Fruit fly (Drosophila melanogaster): ENCODE measurements around the gene CG14073.

Gene CG14073

dm6 chr3L:18869035-18869826, 48.8 kb upstream of the CG14073 start, which contains the start of gene Grx1 (continued):
- TF ChIP-seq CG3838 (GFP tag; optimal IDR thresholded peaks at IDR 0.05) (no peak), Ssrp (tag; optimal IDR thresholded peaks at IDR 0.05) (peak; percentile 40), CG31224 (GFP tag; IDR thresholded peaks at IDR 0.05) (no peak), Antp (GFP tag; optimal IDR thresholded peaks at IDR 0.05) (no peak), p53 (GFP tag; optimal IDR thresholded peaks at IDR 0.05) (no peak), ems (GFP tag; optimal IDR thresholded peaks at IDR 0.05) (peak; percentile 36), Ada2b (GFP tag; IDR thresholded peaks at IDR 0.05) (peak; percentile 40; the same call in 1 of the 2 replicates), sqz (GFP tag; optimal IDR thresholded peaks at IDR 0.05) (peak; percentile 29), CG2202 (tag; optimal IDR thresholded peaks at IDR 0.05) (peak; percentile 36), lola (GFP tag; optimal IDR thresholded peaks at IDR 0.05) (peak in 1 of 3 experiments; percentile 57), CG31441 (GFP tag; IDR thresholded peaks at IDR 0.05) (peak; percentile 61), gt (GFP tag; IDR thresholded peaks at IDR 0.05) (no peak), CG7928 (GFP tag; optimal IDR thresholded peaks at IDR 0.05) (peak; percentile 40), btn (GFP tag; optimal IDR thresholded peaks at IDR 0.05) (no peak), tgo (GFP tag; IDR thresholded peaks at IDR 0.05) (peak; percentile 26; the same call in 1 of the 3 replicates), CG8388 (GFP tag; optimal IDR thresholded peaks at IDR 0.05) (peak; percentile 29), CG1603 (tag; optimal IDR thresholded peaks at IDR 0.05) (peak; percentile 57), Meics (GFP tag; optimal IDR thresholded peaks at IDR 0.05) (peak; percentile 70), CG10565 (GFP tag; optimal IDR thresholded peaks at IDR 0.05) (no peak), CG15073 (GFP tag; optimal IDR thresholded peaks at IDR 0.05) (no peak), Xrp1 (GFP tag; IDR thresholded peaks at IDR 0.05) (peak; percentile 57), CrebB (tag; optimal IDR thresholded peaks at IDR 0.05) (peak; percentile 38), CG6813 (GFP tag; optimal IDR thresholded peaks at IDR 0.05) (peak; percentile 4), CG1529 (GFP tag; optimal IDR thresholded peaks at IDR 0.05) (peak; percentile 50), CG7372 (GFP tag; IDR thresholded peaks at IDR 0.05) (no peak), cato (GFP tag; optimal IDR thresholded peaks at IDR 0.05; ENCODE audit: borderline replicate concordance) (no peak), CG9797 (GFP tag; optimal IDR thresholded peaks at IDR 0.05) (no peak), CG8944 (GFP tag; optimal IDR thresholded peaks at IDR 0.05) (peak; percentile 4), eyg (GFP tag; optimal IDR thresholded peaks at IDR 0.05) (no peak), CG13296 (GFP tag; optimal IDR thresholded peaks at IDR 0.05) (peak; percentile 49), D (optimal IDR thresholded peaks at IDR 0.05) (no peak), D (GFP tag; optimal IDR thresholded peaks at IDR 0.05) (peak; percentile 47), her (GFP tag; optimal IDR thresholded peaks at IDR 0.05) (no peak), CG9437 (GFP tag; optimal IDR thresholded peaks at IDR 0.05) (peak; percentile 37), hbn (GFP tag; IDR thresholded peaks at IDR 0.05; ENCODE audit: partially characterized antibody) (0 out of 2 replicates have a peak, but pooled peaks have one; percentile 14), MESR4 (GFP tag; optimal IDR thresholded peaks at IDR 0.05) (peak; percentile 88), bcd (GFP tag; optimal IDR thresholded peaks at IDR 0.05) (peak; percentile 25), CG15601 (tag; optimal IDR thresholded peaks at IDR 0.05) (peak; percentile 54), exex (tag; optimal IDR thresholded peaks at IDR 0.05) (peak; percentile 58), CG10274 (GFP tag; optimal IDR thresholded peaks at IDR 0.05) (no peak), sr (GFP tag; IDR thresholded peaks at IDR 0.05) (no peak), Ets65A (GFP tag) (peak; percentile 95), CG14050 (GFP tag; IDR thresholded peaks at IDR 0.05) (peak; percentile 24; the same call in 1 of the 3 replicates), Max (GFP tag; optimal IDR thresholded peaks at IDR 0.05) (peak; percentile 62), CG16813 (GFP tag; IDR thresholded peaks at IDR 0.05; ENCODE audit: partially characterized antibody) (no peak), run (tag; optimal IDR thresholded peaks at IDR 0.05) (no peak), CG4730 (GFP tag; IDR thresholded peaks at IDR 0.05) (no peak), wdn (GFP tag; IDR thresholded peaks at IDR 0.05) (no peak), CG4282 (GFP tag; optimal IDR thresholded peaks at IDR 0.05) (peak; percentile 10), CG11247 (GFP tag; IDR thresholded peaks at IDR 0.05) (no peak)

Measured in whole organism, embryonic.